Fruit fly (Drosophila melanogaster) whole organism, adult: ENCODE data around the gene Jhbp3.

Experiments used
- CG11617 ChIP-seq: fragments of 200-800 bp; sonication (Bioruptor generic); optimal IDR thresholded peaks from 2 replicates; lab custom pipeline; 2017; ENCODE audit warnings: mild to moderate bottlenecking, missing biosample characterization, missing genetic modification reagents, missing genetic modification characterization
- CG12768 ChIP-seq: fragments of 200-800 bp; sonication (Bioruptor generic); optimal IDR thresholded peaks from 2 replicates; lab custom pipeline; 2017; ENCODE audit warnings: missing biosample characterization, missing genetic modification characterization, mild to moderate bottlenecking, moderate library complexity, missing genetic modification reagents
- CG14711 ChIP-seq: fragments of 200-800 bp; sonication (Bioruptor generic); optimal IDR thresholded peaks from 2 replicates; lab custom pipeline; 2018; ENCODE audit warnings: missing biosample characterization, mild to moderate bottlenecking, missing genetic modification characterization, moderate library complexity
- CG1620 ChIP-seq: fragments of 200-800 bp; sonication (Bioruptor generic); optimal IDR thresholded peaks from 2 replicates; lab custom pipeline; 2016; ENCODE audit warnings: missing biosample characterization, missing genetic modification characterization
- CG33017 ChIP-seq: fragments of 200-800 bp; sonication (Bioruptor generic); optimal IDR thresholded peaks from 2 replicates; lab custom pipeline; 2018; ENCODE audit warnings: missing biosample characterization, mild to moderate bottlenecking, missing genetic modification characterization, moderate library complexity
- CG7045 ChIP-seq: fragments of 200-800 bp; sonication (Bioruptor generic); optimal IDR thresholded peaks from 2 replicates; lab custom pipeline; 2017; ENCODE audit warnings: missing biosample characterization, mild to moderate bottlenecking, missing genetic modification characterization
- CG7101 ChIP-seq: fragments of 200-800 bp; sonication (Bioruptor generic); optimal IDR thresholded peaks from 2 replicates; lab custom pipeline; 2018; ENCODE audit warnings: missing biosample characterization, mild to moderate bottlenecking, missing genetic modification characterization, moderate library complexity
- Clk ChIP-seq: fragments of 200-800 bp; sonication (Bioruptor generic); optimal IDR thresholded peaks from 2 replicates; lab custom pipeline; 2017; ENCODE audit warnings: missing biosample characterization, missing genetic modification characterization
- bab1 ChIP-seq: fragments of 200-800 bp; sonication (Bioruptor generic); optimal IDR thresholded peaks from 3 replicates; lab custom pipeline; 2019; ENCODE audit warnings: missing biosample characterization, mild to moderate bottlenecking, missing genetic modification characterization, moderate library complexity
- cnc ChIP-seq, 2 experiments: fragments of >200 bp; optimal IDR thresholded peaks; 2 replicates each; lab custom pipeline; 2017
- kay ChIP-seq: fragments of 200-800 bp; sonication (Bioruptor generic); peaks from one replicate; lab custom pipeline; 2016; ENCODE audit warnings: missing biosample characterization, missing genetic modification characterization, borderline replicate concordance
- ovo ChIP-seq: fragments of 200-800 bp; sonication (Bioruptor generic); optimal IDR thresholded peaks from 2 replicates; lab custom pipeline; 2016; ENCODE audit warnings: missing biosample characterization, missing genetic modification characterization
- pad ChIP-seq: fragments of 200-800 bp; sonication (Bioruptor generic); optimal IDR thresholded peaks from 3 replicates; lab custom pipeline; 2017; ENCODE audit warnings: missing biosample characterization, missing genetic modification characterization, mild to moderate bottlenecking, moderate library complexity, missing genetic modification reagents
- tj ChIP-seq: fragments of 200-800 bp; sonication (Bioruptor generic); optimal IDR thresholded peaks from 3 replicates; lab custom pipeline; 2017; ENCODE audit warnings: missing biosample characterization, mild to moderate bottlenecking, missing genetic modification characterization, moderate library complexity

dm6 chr3R:4981076-4981593 lies 26.1 kb upstream of the Jhbp3 start:
- no peak for TF ChIP-seq kay (GFP tag; lab: Kevin White, UChicago)
- TF ChIP-seq CG33017 (tag; lab: Kevin White, UChicago), result no peak
- no peak for TF ChIP-seq bab1 (GFP tag; lab: Kevin White, UChicago)
- no peak for TF ChIP-seq CG1620 (GFP tag; lab: Kevin White, UChicago)
- TF ChIP-seq cnc (optimal IDR thresholded peaks at IDR 0.05; lab: Kevin White, UChicago), result no peak
- TF ChIP-seq Clk (GFP tag; lab: Kevin White, UChicago), result no peak
- peak; percentile 62 for TF ChIP-seq tj (GFP tag; lab: Kevin White, UChicago)
- no peak for TF ChIP-seq CG14711 (tag; lab: Kevin White, UChicago)
- no peak for TF ChIP-seq CG7045 (GFP tag; lab: Kevin White, UChicago)
- TF ChIP-seq CG12768 (GFP tag; lab: Kevin White, UChicago), result no peak
- no peak for TF ChIP-seq pad
- TF ChIP-seq CG11617 (GFP tag; lab: Kevin White, UChicago), result no peak
- TF ChIP-seq CG7101 (tag; lab: Kevin White, UChicago), result no peak
- no peak for TF ChIP-seq ovo (GFP tag; lab: Kevin White, UChicago)
